Worm (Caenorhabditis elegans) whole organism, L4 larva: ENCODE results near the gene bus-8A.

ENCODE experiments used
- ZK546.5 ChIP-seq, 2 experiments: sonication (generic microtip); optimal IDR thresholded peaks; 2 replicates each; lab custom pipeline; 2017; ENCODE audit warnings: missing biosample characterization in 2 of 2, missing genetic modification characterization in 2 of 2
- aly-2 ChIP-seq: sonication (generic microtip); optimal IDR thresholded peaks from 2 replicates; lab custom pipeline; 2018; ENCODE audit warnings: missing biosample characterization, missing genetic modification characterization
- ces-1 ChIP-seq: fragments of 150-350 bp; sonication (generic microtip); optimal IDR thresholded peaks from 4 replicates; lab custom pipeline; 2014; ENCODE audit warnings: missing biosample characterization, missing genetic modification reagents, missing genetic modification characterization
- daf-12 ChIP-seq: fragments of 150-350 bp; optimal IDR thresholded peaks from 2 replicates; lab custom pipeline; 2014; ENCODE audit warnings: missing biosample characterization, missing genetic modification reagents, missing genetic modification characterization
- dmd-8 ChIP-seq: fragments of 200-800 bp; sonication (Bioruptor generic); IDR thresholded peaks from 2 replicates; pipeline ENCODE4 v1.3.6; 2022; ENCODE audit warnings: missing genetic modification characterization, missing compliant biosample characterization
- egl-27 ChIP-seq: sonication (generic microtip); optimal IDR thresholded peaks from 3 replicates; lab custom pipeline; 2017; ENCODE audit warnings: missing biosample characterization, missing genetic modification reagents, missing genetic modification characterization
- hlh-11 ChIP-seq: fragments of 200-800 bp; sonication (Bioruptor generic); optimal IDR thresholded peaks from 2 replicates; lab custom pipeline; 2018; ENCODE audit warnings: mild to moderate bottlenecking, missing genetic modification characterization, missing compliant biosample characterization
- jun-1 ChIP-seq: fragments of 150-350 bp; optimal IDR thresholded peaks from 2 replicates; lab custom pipeline; 2014; ENCODE audit warnings: missing biosample characterization, missing genetic modification reagents, missing genetic modification characterization
- lin-39 ChIP-seq: fragments of 150-350 bp; optimal IDR thresholded peaks from 2 replicates; lab custom pipeline; 2014; ENCODE audit warnings: missing biosample characterization, missing genetic modification reagents, missing genetic modification characterization
- nhr-77 ChIP-seq: fragments of 150-350 bp; optimal IDR thresholded peaks from 2 replicates; lab custom pipeline; 2014; ENCODE audit warnings: missing biosample characterization, missing genetic modification characterization
- saeg-2 ChIP-seq: fragments of 200-800 bp; sonication (Bioruptor generic); IDR thresholded peaks from 2 replicates; pipeline ENCODE4 v1.3.6; 2022; ENCODE audit warnings: missing genetic modification reagents, missing genetic modification characterization, missing compliant biosample characterization
- unc-62 ChIP-seq, 3 experiments: fragments of 150-350 bp in 1 of 3; sonication (generic microtip); optimal IDR thresholded peaks in 2 of 3; peaks in 1 of 3; 1 replicate in 1 of 3; 2 replicates in 2 of 3; lab custom pipeline; 2014 to 2017; ENCODE audit warnings: missing biosample characterization in 3 of 3, missing genetic modification characterization in 3 of 3, missing genetic modification reagents in 3 of 3, missing genotype in 1 of 3

- TF ChIP-seq lin-39 (tag; lab: Kevin White, UChicago) (no peak), dmd-8 (GFP tag; lab: Robert Waterston, UW) (no peak), egl-27 (no peak), jun-1 (tag; lab: Kevin White, UChicago) (no peak), ces-1 (GFP tag; lab: Kevin White, UChicago) (no peak), aly-2 (tag; lab: Kevin White, UChicago) (no peak), ZK546.5 (tag; optimal IDR thresholded peaks at IDR 0.05; lab: Kevin White, UChicago) (no peak), daf-12 (no peak), unc-62 (GFP tag; optimal IDR thresholded peaks at IDR 0.05 in 1 of 2; lab: Kevin White, UChicago) (no peak), unc-62 (tag; optimal IDR thresholded peaks at IDR 0.05; lab: Kevin White, UChicago) (no peak), hlh-11 (tag; lab: Kevin White, UChicago) (no peak), nhr-77 (tag; lab: Kevin White, UChicago) (no peak), saeg-2 (GFP tag; lab: Robert Waterston, UW) (no peak)
These were observed 21.6 kb downstream of the bus-8A start for ce11 chrX:5514346-5514745.
